Worm (Caenorhabditis elegans) whole organism, L4/young adult: Measurements from ENCODE around the gene F54C4.4.

ENCODE experiments used
- W03F9.2 ChIP-seq: fragments of 150-350 bp; optimal IDR thresholded peaks from 2 replicates; lab custom pipeline; 2014; ENCODE audit warnings: missing biosample characterization, missing genetic modification characterization
- dao-5 ChIP-seq: sonication (generic microtip); optimal IDR thresholded peaks from 2 replicates; lab custom pipeline; 2016; ENCODE audit warnings: missing genotype, missing genetic modification characterization, moderate library complexity, missing compliant biosample characterization
- him-1 ChIP-seq: sonication (generic microtip); optimal IDR thresholded peaks from 2 replicates; lab custom pipeline; 2016; ENCODE audit warnings: missing genotype, missing genetic modification reagents, missing genetic modification characterization, missing compliant biosample characterization

F54C4.4 gene

DNA sequence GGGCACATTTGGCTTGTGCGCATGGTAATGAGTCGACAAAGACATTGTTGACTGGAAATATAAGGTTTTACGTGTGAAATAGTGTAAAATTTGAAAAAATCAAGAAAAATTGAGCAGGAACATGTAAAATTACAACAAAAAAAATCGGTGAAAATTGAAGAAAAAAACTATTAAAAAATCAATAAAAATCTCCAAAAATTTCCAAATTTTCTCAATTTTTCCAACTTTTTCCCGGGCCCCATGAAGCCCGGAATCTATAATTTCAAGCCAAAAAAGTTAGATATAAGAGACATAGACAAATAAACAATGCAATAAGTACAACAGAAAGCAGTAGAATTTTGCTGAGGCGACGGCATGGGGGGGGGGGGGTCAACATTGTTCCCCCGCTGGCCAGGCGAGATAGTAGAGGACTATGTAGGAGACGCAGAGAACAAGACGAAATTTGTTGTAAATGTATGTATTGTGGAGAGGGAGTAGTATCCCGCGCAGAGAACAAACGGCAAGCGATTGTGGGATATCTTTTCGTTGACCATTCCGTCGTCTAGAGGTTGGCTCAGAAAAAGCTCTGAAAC lies 7.7 kb upstream of the F54C4.4 start, which contains the start of gene pat-4:
Gene pat-4, minus strand, starts transcription at position 51 of the 572 bp plus-strand sequence.
- no peak for TF ChIP-seq W03F9.2

- no peak for TF ChIP-seq him-1 (tag; lab: Kevin White, UChicago)
- no peak for TF ChIP-seq W03F9.2
- no peak for TF ChIP-seq dao-5
Measured at ce11 chrIII:92247-92646, 5.1 kb upstream of the F54C4.4 start.

- no peak for TF ChIP-seq him-1 (tag; lab: Kevin White, UChicago)
- peak; percentile 40 for TF ChIP-seq W03F9.2
- no peak for TF ChIP-seq dao-5
Measured at ce11 chrIII:89155-89554, 2.0 kb upstream of the F54C4.4 start.

DNA sequence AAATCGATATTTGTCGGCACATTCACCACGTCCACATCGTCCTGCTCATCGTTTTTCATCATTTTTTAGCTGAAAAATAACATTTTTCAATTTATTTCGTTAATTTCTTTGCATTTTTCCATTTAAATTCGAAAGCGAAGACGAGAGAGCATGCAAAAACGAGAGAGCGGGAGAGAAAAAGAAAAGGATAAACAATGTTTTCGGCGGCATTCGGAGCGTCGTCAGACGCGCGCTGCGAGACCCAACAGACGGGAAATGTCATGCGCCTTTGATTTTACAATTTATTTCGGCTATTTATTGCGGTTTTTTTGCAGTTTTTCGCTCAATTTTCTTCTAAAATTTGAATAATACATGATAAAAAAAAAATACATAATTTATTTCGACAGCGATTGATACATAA lies 865 bp downstream of the F54C4.4 start, which contains the start of gene attf-3:
Gene attf-3, minus strand, starts transcription at position 69 of the 400 bp plus-strand sequence.
- TF ChIP-seq him-1 (tag; lab: Kevin White, UChicago) (no peak), dao-5 (no peak), W03F9.2 (peak; percentile 83)

DNA sequence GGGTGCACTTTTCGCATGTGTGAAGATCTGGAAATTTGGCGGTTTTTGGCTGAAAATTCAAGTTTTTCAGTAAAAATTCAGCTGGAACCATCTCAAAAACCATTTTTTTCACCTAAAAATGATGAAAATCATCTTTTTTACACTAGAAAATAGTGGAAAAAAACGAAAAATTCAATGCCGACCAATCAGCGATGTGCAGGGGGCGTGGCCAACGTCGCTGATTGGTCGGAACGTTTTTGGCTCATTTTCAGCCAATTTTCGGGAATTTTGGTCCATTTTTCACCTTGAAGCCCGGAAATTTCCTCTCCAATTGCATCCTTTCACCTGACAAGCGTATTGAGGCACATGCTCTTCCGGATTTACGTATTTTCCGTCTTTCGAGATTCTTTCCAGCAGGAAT lies 2.8 kb downstream of the F54C4.4 start:
- no peak for TF ChIP-seq him-1 (tag; lab: Kevin White, UChicago)
- no peak for TF ChIP-seq W03F9.2
- no peak for TF ChIP-seq dao-5

DNA sequence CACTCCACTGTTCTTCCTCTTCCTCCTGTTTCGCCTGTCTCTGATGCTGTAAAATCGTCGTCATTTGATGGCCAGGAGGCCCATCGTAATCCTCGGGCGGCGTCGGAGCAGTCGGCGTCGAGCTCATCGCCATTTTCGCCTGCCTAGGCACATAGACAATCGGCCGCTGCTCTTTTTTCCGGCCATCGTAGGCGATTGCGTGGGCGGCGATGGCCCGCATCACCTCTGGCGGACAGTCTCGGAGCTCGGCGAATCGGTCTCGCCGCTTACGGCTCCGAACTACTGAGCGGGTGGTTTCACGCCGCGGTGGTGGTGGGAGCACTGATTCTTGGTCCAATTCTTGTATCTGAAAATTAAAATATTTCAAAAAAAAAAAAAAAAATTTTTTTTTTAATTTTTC lies 15.1 kb downstream of the F54C4.4 start:
- TF ChIP-seq W03F9.2, result no peak
- no peak for TF ChIP-seq him-1 (tag; lab: Kevin White, UChicago)
- TF ChIP-seq dao-5, result no peak

DNA sequence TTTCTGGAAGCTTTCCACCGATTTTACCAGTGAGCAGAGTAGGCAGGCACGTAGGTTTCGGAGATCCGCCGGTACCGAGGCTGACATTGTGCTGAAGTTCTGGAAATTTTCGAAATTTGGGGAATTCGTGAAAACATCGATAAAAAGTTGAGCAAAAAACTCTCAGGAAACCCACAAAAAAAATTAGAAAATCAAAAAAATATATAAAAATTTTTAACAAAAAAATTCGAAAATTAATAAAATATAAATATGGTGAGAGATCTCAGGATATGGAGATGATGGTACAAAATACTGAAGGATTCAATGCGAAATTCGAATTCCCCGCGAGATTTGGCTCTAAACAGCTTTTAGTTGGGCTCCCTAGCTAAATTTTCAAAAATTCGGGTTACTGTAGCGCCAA lies 17.5 kb downstream of the F54C4.4 start, which contains the start of gene spt-4:
Gene spt-4, minus strand, starts transcription at position 101 of the 400 bp plus-strand sequence.
- TF ChIP-seq dao-5 (no peak), W03F9.2 (no peak), him-1 (tag; lab: Kevin White, UChicago) (no peak)

ce11 chrIII:67025-67424 lies 20.2 kb downstream of the F54C4.4 start:
- TF ChIP-seq W03F9.2 (no peak), him-1 (tag; lab: Kevin White, UChicago) (peak; percentile 54)

DNA sequence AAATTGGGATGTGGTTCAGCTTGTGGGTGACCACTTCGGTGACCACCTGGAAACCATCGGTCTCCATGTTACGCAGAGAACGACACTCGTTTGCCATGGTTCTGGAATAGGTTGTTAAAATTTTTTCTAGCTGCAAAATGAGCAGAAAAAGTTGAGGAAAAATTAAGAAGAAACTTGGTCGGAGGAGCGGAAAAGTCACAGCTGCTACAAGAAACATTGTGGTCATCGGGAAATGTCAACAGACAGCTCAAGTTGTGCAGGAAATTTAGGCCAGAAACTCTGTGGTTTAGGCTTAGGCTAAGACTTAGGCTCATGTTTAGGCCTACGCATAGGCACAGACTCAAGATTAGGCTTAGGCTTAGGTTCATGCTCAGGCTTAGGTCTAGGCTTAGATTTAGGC lies 21.0 kb downstream of the F54C4.4 start, which contains the start of gene pck-1:
Gene pck-1, minus strand, starts transcription at position 101 of the 400 bp plus-strand sequence.
- TF ChIP-seq W03F9.2 (no peak), him-1 (tag; lab: Kevin White, UChicago) (no peak), dao-5 (no peak)

DNA sequence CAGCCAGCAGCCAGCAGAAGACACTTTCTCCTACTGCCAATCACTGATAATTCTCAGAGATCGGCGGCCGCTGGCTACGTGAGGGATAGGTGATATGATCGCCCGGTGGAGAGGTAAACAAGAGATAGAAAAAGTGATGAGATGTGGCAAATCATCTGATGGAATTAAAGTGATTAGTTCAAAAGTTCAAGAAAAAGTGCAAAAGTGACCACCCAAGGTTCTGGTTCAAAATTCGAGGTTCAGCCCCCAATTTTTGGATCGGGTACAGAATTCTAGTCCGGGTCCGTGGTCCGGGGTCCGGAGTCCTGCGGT lies 21.6 kb downstream of the F54C4.4 start:
- TF ChIP-seq dao-5 (no peak), him-1 (tag; lab: Kevin White, UChicago) (no peak), W03F9.2 (no peak)

DNA sequence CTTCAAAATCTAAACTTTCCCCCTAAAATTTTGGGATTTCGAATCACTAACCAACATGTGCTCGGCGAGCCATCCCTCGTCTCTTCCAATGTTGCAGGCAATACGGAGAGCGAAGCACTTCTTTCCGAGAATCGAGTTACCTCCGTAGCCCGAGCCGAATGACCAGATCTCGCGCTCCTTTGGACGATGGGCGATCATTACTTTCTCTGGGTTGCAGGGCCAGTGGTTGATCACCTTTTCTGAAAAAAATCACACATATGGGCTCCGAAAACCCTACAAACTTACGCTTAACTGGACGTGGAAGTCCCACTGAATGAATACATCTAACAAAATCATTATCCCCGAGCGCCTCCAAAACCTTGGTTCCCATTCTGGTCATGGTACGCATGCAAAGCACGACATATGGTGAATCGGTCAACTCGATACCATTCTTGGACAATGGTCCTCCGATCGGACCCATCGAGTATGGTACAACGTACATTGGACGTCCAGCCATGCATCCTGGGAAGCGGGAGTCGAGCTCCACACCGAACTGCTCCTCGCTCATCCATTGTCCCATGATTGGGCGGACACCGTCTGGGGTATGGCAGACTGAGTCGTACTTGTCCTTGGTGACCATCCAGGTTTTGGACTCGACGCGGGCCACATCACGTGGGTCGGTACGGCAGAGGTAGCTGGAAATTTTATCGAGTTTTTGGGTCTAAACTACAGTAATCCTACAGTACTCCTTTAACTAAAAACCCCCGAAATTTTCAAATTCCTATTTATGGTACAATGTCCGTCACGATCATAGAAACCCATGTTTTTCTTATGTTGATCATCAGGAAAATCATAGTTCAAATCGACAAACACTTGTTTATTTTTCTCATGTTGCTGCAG lies 22.2 kb downstream of the F54C4.4 start:
- TF ChIP-seq him-1 (tag; lab: Kevin White, UChicago) (no peak), dao-5 (no peak)

ce11 chrIII:63584-64316 lies 23.4 kb downstream of the F54C4.4 start:
- TF ChIP-seq him-1 (tag; lab: Kevin White, UChicago), result no peak
- TF ChIP-seq W03F9.2, result no peak
- TF ChIP-seq dao-5, result no peak

- TF ChIP-seq W03F9.2 (no peak), him-1 (tag; lab: Kevin White, UChicago) (peak; percentile 51), dao-5 (no peak)
Measured at ce11 chrIII:62383-62873, 24.8 kb downstream of the F54C4.4 start.

ce11 chrIII:61045-61444 lies 26.1 kb downstream of the F54C4.4 start, which contains the start of gene btb-5:
Gene btb-5, minus strand, starts transcription at chrIII:61145.
- TF ChIP-seq him-1 (tag; lab: Kevin White, UChicago), result no peak
- no peak for TF ChIP-seq dao-5
- no peak for TF ChIP-seq W03F9.2
